Fruit fly (Drosophila melanogaster) whole organism, embryonic: ENCODE measurements around the gene CG10984.

Source experiments
- CG10321 ChIP-seq: fragments of 200-800 bp; sonication (Bioruptor generic); IDR thresholded peaks from 2 replicates; pipeline ENCODE4 v1.3.6; 2022; ENCODE audit warnings: missing biosample characterization, missing genetic modification characterization
- CG13287 ChIP-seq: fragments of 200-800 bp; sonication (Bioruptor generic); IDR thresholded peaks from 2 replicates; pipeline ENCODE4 v1.3.6; 2022; ENCODE audit warnings: missing biosample characterization, missing genetic modification characterization; ENCODE audit not compliant: partially characterized antibody
- CG14710 ChIP-seq: fragments of 200-800 bp; sonication (Bioruptor generic); optimal IDR thresholded peaks from 3 replicates; lab custom pipeline; 2019; ENCODE audit warnings: missing biosample characterization, mild to moderate bottlenecking, missing genetic modification characterization, moderate library complexity
- CG15514 ChIP-seq: fragments of 200-800 bp; sonication (Bioruptor generic); optimal IDR thresholded peaks from 3 replicates; lab custom pipeline; 2017; ENCODE audit warnings: missing biosample characterization, missing genetic modification characterization, mild to moderate bottlenecking, moderate library complexity, missing genetic modification reagents
- CG16813 ChIP-seq: fragments of 200-800 bp; sonication (Bioruptor generic); IDR thresholded peaks from 3 replicates; pipeline ENCODE4 v1.3.6; 2022; ENCODE audit warnings: missing biosample characterization, missing genetic modification characterization; ENCODE audit not compliant: partially characterized antibody
- CG17829 ChIP-seq: fragments of 200-800 bp; optimal IDR thresholded peaks from 2 replicates; lab custom pipeline; 2019; ENCODE audit warnings: missing biosample characterization, mild to moderate bottlenecking, missing genetic modification characterization, moderate library complexity
- CG2129 ChIP-seq: fragments of 200-800 bp; sonication (Bioruptor generic); IDR thresholded peaks from 2 replicates; pipeline ENCODE4 v1.3.6; 2022; ENCODE audit warnings: missing biosample characterization, missing genetic modification characterization; ENCODE audit not compliant: partially characterized antibody
- CG2199 ChIP-seq: fragments of 200-800 bp; sonication (Bioruptor generic); IDR thresholded peaks from 3 replicates; pipeline ENCODE4 v1.3.6; 2022; ENCODE audit warnings: missing biosample characterization, missing genetic modification characterization
- CG33557 ChIP-seq: fragments of 200-800 bp; sonication (Bioruptor generic); optimal IDR thresholded peaks from 2 replicates; lab custom pipeline; 2019; ENCODE audit warnings: missing biosample characterization, mild to moderate bottlenecking, missing genetic modification characterization, moderate library complexity
- CG34224 ChIP-seq: fragments of 200-800 bp; sonication (Bioruptor generic); IDR thresholded peaks from 3 replicates; pipeline ENCODE4 v1.3.6; 2022; ENCODE audit warnings: missing biosample characterization, missing genetic modification characterization; ENCODE audit not compliant: partially characterized antibody
- CG34376 ChIP-seq: fragments of 200-800 bp; sonication (Bioruptor generic); optimal IDR thresholded peaks from 2 replicates; lab custom pipeline; 2018; ENCODE audit warnings: missing biosample characterization, mild to moderate bottlenecking, missing genetic modification characterization
- CG34422 ChIP-seq: fragments of 200-800 bp; sonication (Bioruptor generic); IDR thresholded peaks from 3 replicates; pipeline ENCODE4 v1.3.6; 2022; ENCODE audit warnings: missing biosample characterization, missing genetic modification characterization
- CG4424 ChIP-seq: fragments of 200-800 bp; sonication (Bioruptor generic); optimal IDR thresholded peaks from 3 replicates; lab custom pipeline; 2016; ENCODE audit warnings: missing biosample characterization, missing genetic modification characterization
- CG6272 ChIP-seq: fragments of 200-800 bp; sonication (Bioruptor generic); IDR thresholded peaks from 2 replicates; pipeline ENCODE4 v1.3.6; 2022; ENCODE audit warnings: missing biosample characterization, missing genetic modification characterization
- CG7745 ChIP-seq: fragments of 200-800 bp; sonication (Bioruptor generic); optimal IDR thresholded peaks from 2 replicates; lab custom pipeline; 2018; ENCODE audit warnings: missing biosample characterization, mild to moderate bottlenecking, missing genetic modification characterization, moderate library complexity
- CG8290 ChIP-seq, 3 experiments: fragments of 200-800 bp; sonication (Bioruptor generic); optimal IDR thresholded peaks; 2 replicates each; lab custom pipeline; 2016 to 2019; ENCODE audit warnings: missing biosample characterization in 3 of 3, missing genetic modification characterization in 3 of 3, mild to moderate bottlenecking in 2 of 3, moderate library complexity in 1 of 3
- CG9215 ChIP-seq: fragments of 200-800 bp; sonication (Bioruptor generic); IDR thresholded peaks from 2 replicates; pipeline ENCODE4 v1.3.6; 2022; ENCODE audit warnings: missing biosample characterization, missing genetic modification characterization
- Dll ChIP-seq: fragments of 200-800 bp; sonication (Bioruptor generic); IDR thresholded peaks from 4 replicates; pipeline ENCODE4 v1.3.6; 2022; ENCODE audit warnings: missing biosample characterization, missing genetic modification characterization; ENCODE audit not compliant: partially characterized antibody
- Doc3 ChIP-seq: fragments of 200-800 bp; sonication (Bioruptor generic); IDR thresholded peaks from 3 replicates; pipeline ENCODE4 v1.3.6; 2022; ENCODE audit warnings: missing biosample characterization, missing genetic modification characterization; ENCODE audit not compliant: partially characterized antibody
- Dp ChIP-seq: fragments of 200-800 bp; sonication (Bioruptor generic); optimal IDR thresholded peaks from 2 replicates; lab custom pipeline; 2018; ENCODE audit warnings: missing biosample characterization, mild to moderate bottlenecking, missing genetic modification characterization, moderate library complexity
- ERR ChIP-seq: fragments of 200-800 bp; sonication (Bioruptor generic); optimal IDR thresholded peaks from 2 replicates; lab custom pipeline; 2016; ENCODE audit warnings: missing biosample characterization, missing genetic modification characterization
- H2.0 ChIP-seq: fragments of 200-800 bp; sonication (Bioruptor generic); IDR thresholded peaks from 2 replicates; pipeline ENCODE4 v1.3.6; 2022; ENCODE audit warnings: missing biosample characterization, missing genetic modification characterization
- HLH4C ChIP-seq: fragments of 200-800 bp; sonication (Bioruptor generic); IDR thresholded peaks from 3 replicates; pipeline ENCODE4 v1.3.6; 2022; ENCODE audit warnings: missing biosample characterization, missing genetic modification characterization; ENCODE audit not compliant: partially characterized antibody
- HmgD ChIP-seq: fragments of 200-800 bp; sonication (Bioruptor generic); optimal IDR thresholded peaks from 3 replicates; lab custom pipeline; 2016; ENCODE audit warnings: missing biosample characterization, missing genetic modification characterization
- MBD-R2 ChIP-seq: fragments of 200-800 bp; sonication (Bioruptor generic); IDR thresholded peaks from 2 replicates; pipeline ENCODE4 v1.3.6; 2022; ENCODE audit warnings: missing biosample characterization, missing genetic modification characterization
- Nf-YB ChIP-seq: fragments of 200-800 bp; sonication (Bioruptor generic); optimal IDR thresholded peaks from 3 replicates; lab custom pipeline; 2019; ENCODE audit warnings: missing biosample characterization, mild to moderate bottlenecking, missing genetic modification characterization, moderate library complexity
- PHDP ChIP-seq: fragments of 200-800 bp; sonication (Bioruptor generic); optimal IDR thresholded peaks from 3 replicates; lab custom pipeline; 2018; ENCODE audit warnings: missing biosample characterization, mild to moderate bottlenecking, missing genetic modification characterization, moderate library complexity
- Ravus ChIP-seq: fragments of 200-800 bp; sonication (Bioruptor generic); IDR thresholded peaks from 2 replicates; pipeline ENCODE4 v1.3.6; 2022; ENCODE audit warnings: missing biosample characterization, missing genetic modification characterization
- Sry-δ ChIP-seq: fragments of 200-800 bp; sonication (Bioruptor generic); optimal IDR thresholded peaks from 2 replicates; lab custom pipeline; 2016; ENCODE audit warnings: missing biosample characterization, missing genetic modification characterization
- Xbp1 ChIP-seq: fragments of 200-800 bp; sonication (Bioruptor generic); optimal IDR thresholded peaks from 3 replicates; lab custom pipeline; 2016; ENCODE audit warnings: missing biosample characterization, mild to moderate bottlenecking, missing genetic modification characterization
- amos ChIP-seq: fragments of 200-800 bp; sonication (Bioruptor generic); IDR thresholded peaks from 2 replicates; pipeline ENCODE4 v1.3.6; 2022; ENCODE audit warnings: missing biosample characterization, missing genetic modification characterization; ENCODE audit not compliant: partially characterized antibody
- ato ChIP-seq: fragments of 200-800 bp; sonication (Bioruptor generic); IDR thresholded peaks from 2 replicates; pipeline ENCODE4 v1.3.6; 2022; ENCODE audit warnings: missing biosample characterization, missing genetic modification characterization; ENCODE audit not compliant: partially characterized antibody
- bbx ChIP-seq: fragments of 200-800 bp; sonication (Bioruptor generic); IDR thresholded peaks from 2 replicates; pipeline ENCODE4 v1.3.6; 2022; ENCODE audit warnings: missing biosample characterization, missing genetic modification characterization; ENCODE audit not compliant: partially characterized antibody
- ewg ChIP-seq: fragments of 200-800 bp; sonication (Bioruptor generic); optimal IDR thresholded peaks from 3 replicates; lab custom pipeline; 2017; ENCODE audit warnings: mild to moderate bottlenecking, missing biosample characterization, missing genetic modification reagents, missing genetic modification characterization
- exex ChIP-seq: fragments of 200-800 bp; sonication (Bioruptor generic); optimal IDR thresholded peaks from 4 replicates; lab custom pipeline; 2018; ENCODE audit warnings: missing biosample characterization, mild to moderate bottlenecking, missing genetic modification characterization, moderate library complexity
- gem ChIP-seq: fragments of 200-800 bp; sonication (Bioruptor generic); optimal IDR thresholded peaks from 2 replicates; lab custom pipeline; 2019; ENCODE audit warnings: missing biosample characterization, mild to moderate bottlenecking, missing genetic modification characterization, moderate library complexity
- gsb ChIP-seq: fragments of 200-800 bp; sonication (Bioruptor generic); IDR thresholded peaks from 2 replicates; pipeline ENCODE4 v1.3.6; 2022; ENCODE audit warnings: missing biosample characterization, missing genetic modification characterization
- ind ChIP-seq: fragments of 200-800 bp; sonication (Bioruptor generic); optimal IDR thresholded peaks from 3 replicates; lab custom pipeline; 2016; ENCODE audit warnings: missing biosample characterization, missing genetic modification characterization
- nerfin-2 ChIP-seq: fragments of 200-800 bp; sonication (Bioruptor generic); IDR thresholded peaks from 2 replicates; pipeline ENCODE4 v1.3.6; 2022; ENCODE audit warnings: missing biosample characterization, missing genetic modification characterization; ENCODE audit not compliant: partially characterized antibody
- onecut ChIP-seq: fragments of 200-800 bp; sonication (Bioruptor generic); IDR thresholded peaks from 2 replicates; pipeline ENCODE4 v1.3.6; 2022; ENCODE audit warnings: missing biosample characterization, missing genetic modification characterization
- pfk ChIP-seq: fragments of 200-800 bp; sonication (Bioruptor generic); optimal IDR thresholded peaks from 2 replicates; lab custom pipeline; 2018; ENCODE audit warnings: missing biosample characterization, mild to moderate bottlenecking, missing genetic modification characterization, moderate library complexity
- sim ChIP-seq: fragments of 200-800 bp; sonication (Bioruptor generic); IDR thresholded peaks from 2 replicates; pipeline ENCODE4 v1.3.6; 2022; ENCODE audit warnings: missing biosample characterization, missing genetic modification characterization
- sob ChIP-seq: fragments of 200-800 bp; sonication (Bioruptor generic); IDR thresholded peaks from 2 replicates; pipeline ENCODE4 v1.3.6; 2022; ENCODE audit warnings: missing biosample characterization, missing genetic modification characterization
- stc ChIP-seq: fragments of 200-800 bp; sonication (Bioruptor generic); IDR thresholded peaks from 2 replicates; pipeline ENCODE4 v1.3.6; 2022; ENCODE audit warnings: missing biosample characterization, missing genetic modification characterization
- sug ChIP-seq: fragments of 200-800 bp; optimal IDR thresholded peaks from 2 replicates; lab custom pipeline; 2019; ENCODE audit warnings: missing biosample characterization, mild to moderate bottlenecking, missing genetic modification characterization, moderate library complexity
- tll ChIP-seq, 2 experiments: fragments of 200-800 bp in 1 of 2; fragments of >200 bp in 1 of 2; sonication (Bioruptor generic) in 1 of 2; optimal IDR thresholded peaks; 2 replicates each; lab custom pipeline; 2017 to 2019; ENCODE audit warnings: missing biosample characterization in 2 of 2, missing genetic modification characterization in 2 of 2, mild to moderate bottlenecking in 1 of 2, moderate library complexity in 1 of 2
- unc-4 ChIP-seq: fragments of 200-800 bp; sonication (Bioruptor generic); IDR thresholded peaks from 2 replicates; pipeline ENCODE4 v1.3.6; 2022; ENCODE audit warnings: missing biosample characterization, missing genetic modification characterization; ENCODE audit not compliant: partially characterized antibody
- wor ChIP-seq: fragments of 200-800 bp; sonication (Bioruptor generic); IDR thresholded peaks from 2 replicates; pipeline ENCODE4 v1.3.6; 2022; ENCODE audit warnings: missing biosample characterization, missing genetic modification characterization

The CG10984 gene

DNA sequence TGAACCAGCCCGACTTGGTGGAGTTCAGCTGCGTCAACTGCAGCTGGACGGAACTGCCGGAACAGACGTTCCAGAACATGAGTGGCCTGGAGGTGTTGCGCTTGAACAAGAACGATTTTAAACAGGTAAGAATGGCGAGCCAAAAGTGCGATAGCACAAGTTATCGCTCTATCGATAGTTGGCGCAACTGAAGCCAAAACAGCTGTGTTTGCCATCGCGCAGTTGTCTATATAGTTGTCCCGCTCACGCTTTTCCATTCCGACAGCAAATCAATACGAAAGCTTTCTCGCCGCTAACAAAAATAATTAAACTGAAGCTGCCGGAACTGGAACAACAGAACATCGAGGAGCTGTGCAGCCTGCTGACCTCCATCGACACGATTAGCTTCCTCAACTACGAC lies 44.6 kb downstream of the CG10984 start:
- TF ChIP-seq PHDP (tag; lab: Kevin White, UChicago): peak; percentile 16
- TF ChIP-seq unc-4 (GFP tag; lab: Robert Waterston, UW): peak; percentile 89
- peak; percentile 91 for TF ChIP-seq Dll (GFP tag; lab: Robert Waterston, UW)
- TF ChIP-seq Ravus (GFP tag; lab: Robert Waterston, UW): no peak
- TF ChIP-seq CG9215 (GFP tag; lab: Robert Waterston, UW): no peak
- peak; percentile 71 for TF ChIP-seq MBD-R2
- peak; percentile 91 for TF ChIP-seq CG34224 (GFP tag; lab: Robert Waterston, UW)
- TF ChIP-seq CG6272 (GFP tag; lab: Robert Waterston, UW): no peak
- TF ChIP-seq stc (GFP tag; lab: Robert Waterston, UW): no peak
- peak; percentile 90 for TF ChIP-seq Dp (GFP tag; lab: Kevin White, UChicago)
- TF ChIP-seq sob (GFP tag; lab: Robert Waterston, UW): 0 out of 2 replicates have a peak, but pooled peaks have one; percentile 30
- no peak for TF ChIP-seq ERR (GFP tag; lab: Kevin White, UChicago)
- TF ChIP-seq HmgD (GFP tag; lab: Kevin White, UChicago): peak; percentile 21
- TF ChIP-seq pfk: peak; percentile 5
- peak; percentile 12 for TF ChIP-seq CG17829
- TF ChIP-seq Sry-δ (GFP tag; lab: Kevin White, UChicago): peak; percentile 91
- no peak for TF ChIP-seq H2.0
- no peak for TF ChIP-seq CG33557 (GFP tag; lab: Kevin White, UChicago)
- TF ChIP-seq gem (tag; lab: Kevin White, UChicago): no peak
- TF ChIP-seq CG15514 (GFP tag; lab: Kevin White, UChicago): peak; percentile 73
- peak; percentile 65 for TF ChIP-seq Nf-YB
- peak; percentile 97 for TF ChIP-seq CG10321 (GFP tag; lab: Robert Waterston, UW)
- no peak for TF ChIP-seq CG7745 (tag; lab: Kevin White, UChicago)
- peak; percentile 74; the same call in 2 of the 3 replicates for TF ChIP-seq CG16813 (GFP tag; lab: Robert Waterston, UW)
- TF ChIP-seq amos (GFP tag; lab: Robert Waterston, UW): peak; percentile 87; the same call in 1 of the 2 replicates
- TF ChIP-seq CG14710 (tag; lab: Kevin White, UChicago): peak; percentile 2
- TF ChIP-seq sim (GFP tag; lab: Robert Waterston, UW): no peak
- peak; percentile 70; the same call in 1 of the 2 replicates for TF ChIP-seq nerfin-2 (GFP tag; lab: Robert Waterston, UW)
- TF ChIP-seq CG13287 (GFP tag; lab: Robert Waterston, UW): peak; percentile 94
- peak; percentile 19 for TF ChIP-seq CG34376
- no peak for TF ChIP-seq CG8290 (GFP tag; optimal IDR thresholded peaks at IDR 0.05; lab: Kevin White, UChicago)
- peak in 1 of 2 experiments; percentile 64 for TF ChIP-seq CG8290 (tag; optimal IDR thresholded peaks at IDR 0.05; lab: Kevin White, UChicago)
- no peak for TF ChIP-seq CG4424
- TF ChIP-seq tll (GFP tag; optimal IDR thresholded peaks at IDR 0.05; lab: Kevin White, UChicago): no peak
- peak; percentile 3 for TF ChIP-seq Xbp1 (GFP tag; lab: Kevin White, UChicago)
- TF ChIP-seq gsb (GFP tag; lab: Robert Waterston, UW): no peak
- TF ChIP-seq ind (GFP tag; lab: Kevin White, UChicago): no peak
- peak; percentile 11 for TF ChIP-seq exex (tag; lab: Kevin White, UChicago)
- peak; percentile 81 for TF ChIP-seq Doc3
- TF ChIP-seq bbx (GFP tag; lab: Robert Waterston, UW): peak; percentile 88
- TF ChIP-seq ato (GFP tag; lab: Robert Waterston, UW): peak; percentile 64
- peak; percentile 89 for TF ChIP-seq HLH4C (GFP tag; lab: Robert Waterston, UW)
- TF ChIP-seq CG2129 (GFP tag; lab: Robert Waterston, UW): peak; percentile 57; the same call in 1 of the 2 replicates
- peak; percentile 24 for TF ChIP-seq sug
- peak; percentile 57 for TF ChIP-seq ewg
- peak; percentile 49; the same call in 1 of the 3 replicates for TF ChIP-seq CG34422 (GFP tag; lab: Robert Waterston, UW)
- peak; percentile 62; the same call in 1 of the 3 replicates for TF ChIP-seq CG2199 (GFP tag; lab: Robert Waterston, UW)
- no peak for TF ChIP-seq wor (GFP tag; lab: Robert Waterston, UW)
- peak; percentile 98 for TF ChIP-seq onecut (GFP tag; lab: Robert Waterston, UW)
